Worm (Caenorhabditis elegans) whole organism, mixed stage, embryonic: ENCODE results near the gene C54F6.19.

Experiments used
- M03D4.4 ChIP-seq: sonication (generic microtip); optimal IDR thresholded peaks from 2 replicates; lab custom pipeline; 2017; ENCODE audit warnings: mild to moderate bottlenecking, missing genetic modification characterization, missing compliant biosample characterization
- bed-3 ChIP-seq: fragments of 200-800 bp; sonication (Bioruptor generic); optimal IDR thresholded peaks from 3 replicates; lab custom pipeline; 2018; ENCODE audit warnings: mild to moderate bottlenecking, missing genetic modification characterization, moderate library complexity, missing compliant biosample characterization
- blmp-1 ChIP-seq: fragments of 150-350 bp; optimal IDR thresholded peaks from 2 replicates; lab custom pipeline; 2014; ENCODE audit warnings: missing biosample characterization, missing genetic modification characterization
- cnd-1 ChIP-seq: fragments of 200-800 bp; sonication (Bioruptor generic); optimal IDR thresholded peaks from 2 replicates; lab custom pipeline; 2018; ENCODE audit warnings: mild to moderate bottlenecking, missing genetic modification characterization, missing compliant biosample characterization
- elt-3 ChIP-seq: fragments of 150-350 bp; optimal IDR thresholded peaks from 2 replicates; lab custom pipeline; 2014; ENCODE audit warnings: missing biosample characterization, missing genetic modification characterization
- lsy-2 ChIP-seq: fragments of 150-350 bp; optimal IDR thresholded peaks from 2 replicates; lab custom pipeline; 2014; ENCODE audit warnings: missing biosample characterization, missing genetic modification characterization
- nhr-12 ChIP-seq: fragments of 150-350 bp; optimal IDR thresholded peaks from 2 replicates; lab custom pipeline; 2014; ENCODE audit warnings: missing biosample characterization, missing genetic modification characterization
- nhr-237 ChIP-seq: fragments of 150-350 bp; optimal IDR thresholded peaks from 2 replicates; lab custom pipeline; 2014; ENCODE audit warnings: missing biosample characterization, missing genetic modification characterization
- pha-4 ChIP-seq: fragments of 150-350 bp; optimal IDR thresholded peaks from 2 replicates; lab custom pipeline; 2018; ENCODE audit warnings: missing biosample characterization, missing genetic modification reagents, missing genetic modification characterization
- snpc-4 ChIP-seq: fragments of 150-350 bp; optimal IDR thresholded peaks from 2 replicates; lab custom pipeline; 2014; ENCODE audit warnings: missing biosample characterization, missing genetic modification characterization
- unc-62 ChIP-seq: fragments of 150-350 bp; optimal IDR thresholded peaks from 2 replicates; lab custom pipeline; 2014; ENCODE audit warnings: missing biosample characterization, missing genetic modification reagents, missing genetic modification characterization
- ztf-11 ChIP-seq: fragments of 150-350 bp; optimal IDR thresholded peaks from 2 replicates; lab custom pipeline; 2014; ENCODE audit warnings: missing biosample characterization, missing genetic modification characterization

ce11 chrV:7558693-7559092 is 13.4 kb downstream of the C54F6.19 start, which contains the start of gene ets-7:
- TF ChIP-seq elt-3 (no peak), snpc-4 (no peak), bed-3 (GFP tag; lab: Kevin White, UChicago) (no peak), nhr-12 (no peak), lsy-2 (no peak), unc-62 (GFP tag; lab: Kevin White, UChicago) (no peak), nhr-237 (tag; lab: Kevin White, UChicago) (no peak), M03D4.4 (no peak), cnd-1 (tag; lab: Kevin White, UChicago) (no peak), blmp-1 (tag; lab: Kevin White, UChicago) (no peak), ztf-11 (tag; lab: Kevin White, UChicago) (no peak), pha-4 (no peak)
